Fruit fly (Drosophila melanogaster) whole organism, embryonic: ENCODE data around the gene Ythdf.

Experiments used
- CG17568 ChIP-seq: fragments of 200-800 bp; sonication (Bioruptor generic); optimal IDR thresholded peaks from 2 replicates; lab custom pipeline; 2018; ENCODE audit warnings: missing biosample characterization, mild to moderate bottlenecking, missing genetic modification characterization, moderate library complexity
- CG4424 ChIP-seq: fragments of 200-800 bp; sonication (Bioruptor generic); optimal IDR thresholded peaks from 3 replicates; lab custom pipeline; 2016; ENCODE audit warnings: missing biosample characterization, missing genetic modification characterization
- CG9817 ChIP-seq: fragments of 200-800 bp; sonication (Bioruptor generic); optimal IDR thresholded peaks from 2 replicates; lab custom pipeline; 2018; ENCODE audit warnings: missing biosample characterization, mild to moderate bottlenecking, missing genetic modification characterization, moderate library complexity
- Dfd ChIP-seq, 2 experiments: fragments of >200 bp; optimal IDR thresholded peaks; 2 replicates each; lab custom pipeline; 2017; ENCODE audit warnings: missing biosample characterization in 2 of 2, missing genetic modification characterization in 2 of 2
- Lpt ChIP-seq: fragments of >200 bp; optimal IDR thresholded peaks from 2 replicates; lab custom pipeline; 2018; ENCODE audit warnings: missing biosample characterization, missing genetic modification characterization
- br ChIP-seq: fragments of >200 bp; optimal IDR thresholded peaks from 2 replicates; lab custom pipeline; 2017
- en ChIP-seq: fragments of 200-800 bp; sonication (Bioruptor generic); optimal IDR thresholded peaks from 2 replicates; lab custom pipeline; 2016; ENCODE audit warnings: missing biosample characterization, missing genetic modification characterization
- otp ChIP-seq: fragments of 200-800 bp; sonication (Bioruptor generic); IDR thresholded peaks from 3 replicates; pipeline ENCODE4, ENCODE4 v1.3.6; 2022; ENCODE audit warnings: missing biosample characterization, missing genetic modification characterization
- tna ChIP-seq: fragments of 200-800 bp; sonication (Bioruptor generic); IDR thresholded peaks from 2 replicates; pipeline ENCODE4 v1.3.6; 2022; ENCODE audit warnings: missing biosample characterization, missing genetic modification characterization; ENCODE audit not compliant: partially characterized antibody

DNA sequence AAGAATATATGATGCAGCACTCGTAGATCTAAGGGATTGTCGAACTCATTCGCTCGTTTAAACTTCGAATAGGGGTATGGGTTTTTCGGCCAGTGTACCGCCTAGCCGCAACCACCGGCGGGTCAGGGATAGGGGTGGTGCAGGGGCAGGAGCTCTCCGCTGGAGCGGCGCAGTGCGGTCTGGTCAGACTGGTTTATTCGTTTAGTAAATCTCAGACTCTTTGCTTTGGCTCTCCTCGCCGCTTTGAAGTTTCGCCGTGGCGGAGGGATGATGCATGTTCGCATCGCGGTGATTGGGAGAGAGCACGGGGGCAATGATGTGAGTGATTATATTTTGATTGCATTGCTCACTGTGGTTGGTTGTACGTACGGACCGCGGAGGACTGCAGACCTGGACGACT, 43.3 kb upstream of the Ythdf start, which contains the start of gene fd96Ca:
- TF ChIP-seq en (GFP tag; lab: Kevin White, UChicago) (no peak), Dfd (GFP tag; optimal IDR thresholded peaks at IDR 0.05; lab: Kevin White, UChicago) (no peak), br (lab: Kevin White, UChicago) (no peak), Lpt (GFP tag; lab: Kevin White, UChicago) (no peak), CG4424 (GFP tag; lab: Kevin White, UChicago) (no peak), CG9817 (no peak), CG17568 (GFP tag; lab: Kevin White, UChicago) (no peak), otp (GFP tag; lab: Robert Waterston, UW) (no peak), tna (GFP tag; lab: Robert Waterston, UW) (no peak)
